Worm (Caenorhabditis elegans) whole organism, dauer: Measurements from ENCODE around the gene F48E8.4.

Source experiments
- unc-62 ChIP-seq: sonication (generic microtip); optimal IDR thresholded peaks from 2 replicates; lab custom pipeline; 2017; ENCODE audit warnings: missing biosample characterization, missing genetic modification reagents, missing genetic modification characterization

F48E8.4 gene

ce11 chrIII:5442711-5443253, 10.6 kb upstream of the F48E8.4 start, which contains the start of the genes T24G10.2 and disl-2:
Gene T24G10.2, minus strand, starts transcription at chrIII:5442761.
Gene disl-2, plus strand, starts transcription at chrIII:5443167.
- TF ChIP-seq unc-62 (GFP tag; lab: Kevin White, UChicago) = no peak

DNA sequence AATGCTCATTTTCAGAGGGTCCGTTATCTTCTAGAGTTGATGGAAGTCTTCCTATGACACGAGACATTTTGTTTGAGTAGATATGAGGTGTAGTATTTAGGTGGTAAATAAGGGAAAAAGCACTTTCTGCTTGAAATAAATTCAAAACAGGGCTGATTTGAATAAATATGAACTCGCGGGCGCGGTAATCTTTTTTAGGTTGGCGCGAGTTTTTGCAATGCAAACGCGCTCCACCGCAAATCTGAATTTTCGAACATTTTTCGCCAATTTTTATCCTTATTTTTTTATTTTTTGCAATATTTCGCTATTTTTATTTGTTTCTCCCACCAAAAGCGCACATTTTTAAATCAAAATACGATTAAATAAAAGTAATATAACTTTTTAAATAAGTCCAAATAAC, 5.2 kb upstream of the F48E8.4 start, which contains the start of gene skpt-1:
Gene skpt-1 (minus strand): TSS at position 219 of the 400 bp plus-strand sequence.
- TF ChIP-seq unc-62 (GFP tag; lab: Kevin White, UChicago) = no peak

DNA sequence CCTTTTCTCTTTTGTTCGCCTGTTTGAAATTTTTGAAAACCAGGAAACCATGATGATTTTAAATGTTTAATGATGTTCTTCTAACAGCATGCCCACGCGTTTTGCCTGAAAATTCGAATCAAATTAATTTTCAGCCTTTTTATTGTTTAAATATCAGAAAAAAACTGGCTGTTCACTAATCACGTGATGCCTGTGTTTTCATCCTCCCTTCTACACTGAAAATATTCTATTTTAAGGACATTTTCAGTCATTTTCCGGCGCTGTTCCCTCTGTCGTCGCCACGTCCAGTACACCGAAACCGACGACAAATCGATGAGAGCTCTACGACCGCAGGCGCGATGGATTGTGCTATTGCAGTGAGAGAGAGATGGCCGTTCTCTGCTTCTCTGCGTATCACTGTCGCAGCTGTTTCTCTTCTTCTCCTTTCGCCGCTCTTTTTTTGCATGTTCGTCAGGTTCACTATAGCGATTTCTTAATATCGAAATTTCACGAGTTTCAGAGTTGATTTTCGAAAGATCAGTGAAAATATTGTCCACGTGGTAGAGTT, 3.6 kb upstream of the F48E8.4 start, which contains the start of gene F48E8.8:
Gene F48E8.8 (minus strand): TSS at position 51 of the 547 bp plus-strand sequence.
- no peak for TF ChIP-seq unc-62 (GFP tag; lab: Kevin White, UChicago)

- TF ChIP-seq unc-62 (GFP tag; lab: Kevin White, UChicago) = no peak
These were observed 3.0 kb upstream of the F48E8.4 start, which contains the start of gene paa-1 for ce11 chrIII:5450430-5450829. Gene paa-1, plus strand, starts transcription at chrIII:5450730.

ce11 chrIII:5461079-5461478, 7.7 kb downstream of the F48E8.4 start, which contains the start of gene F48E8.3:
Gene F48E8.3, plus strand, starts transcription at chrIII:5461379.
- no peak for TF ChIP-seq unc-62 (GFP tag; lab: Kevin White, UChicago)

DNA sequence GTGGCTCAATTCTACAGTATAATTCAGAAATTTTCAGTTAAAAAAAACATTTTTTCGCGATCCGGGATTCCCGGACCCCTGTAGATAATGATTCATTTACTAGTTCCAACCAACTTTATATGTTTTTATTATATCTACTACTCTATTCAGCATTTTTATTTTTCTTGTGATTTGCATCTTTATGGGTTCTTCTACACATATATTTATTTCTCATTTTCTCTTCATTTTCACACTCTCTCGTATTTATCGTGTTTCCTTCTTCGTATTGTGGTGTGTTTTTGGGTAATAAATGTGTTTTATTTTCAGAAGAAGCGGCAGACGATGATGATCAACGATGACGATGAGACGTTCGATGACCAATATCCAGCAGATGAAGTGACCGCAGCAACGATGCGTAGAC, 10.7 kb downstream of the F48E8.4 start, which contains the start of gene F48E8.2:
Gene F48E8.2 (plus strand): TSS at position 301 of the 400 bp plus-strand sequence.
- TF ChIP-seq unc-62 (GFP tag; lab: Kevin White, UChicago) = no peak

DNA sequence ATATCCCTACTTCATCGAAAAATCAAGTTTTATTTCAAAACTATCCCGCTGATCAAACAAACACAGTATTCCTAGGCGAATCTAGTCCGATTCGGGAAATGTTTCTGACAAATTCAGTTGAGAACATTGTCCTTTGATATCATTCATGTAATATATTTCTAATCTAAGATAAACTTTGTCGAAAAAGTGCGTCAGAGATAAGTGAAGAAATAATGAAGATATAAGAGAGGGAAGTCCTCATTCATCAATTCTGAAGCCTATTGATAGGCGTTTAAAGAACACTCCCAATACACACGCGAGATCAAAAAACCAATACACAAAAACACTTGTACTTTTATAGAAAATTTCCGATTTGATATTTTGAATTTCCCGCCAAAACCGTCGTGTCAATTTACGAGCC, 11.5 kb downstream of the F48E8.4 start:
- TF ChIP-seq unc-62 (GFP tag; lab: Kevin White, UChicago) = no peak

DNA sequence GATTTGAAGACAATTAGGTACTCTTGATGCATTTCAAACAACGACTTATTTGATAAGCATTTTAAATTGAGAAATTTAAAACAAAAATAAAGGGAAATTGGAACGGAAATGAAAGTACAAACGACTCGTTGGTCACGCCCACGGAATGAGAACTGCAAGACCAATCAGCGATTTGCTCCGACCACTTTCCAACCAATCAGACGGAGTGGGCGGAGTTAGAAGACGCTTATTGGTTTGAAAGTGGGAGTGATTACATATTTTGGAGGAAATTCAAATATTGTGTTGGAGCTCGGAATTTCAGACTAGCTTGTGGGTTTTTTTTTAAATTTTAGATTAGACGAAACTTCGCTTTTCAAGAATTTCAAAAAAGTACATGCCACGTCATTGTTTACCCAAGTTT, 15.7 kb downstream of the F48E8.4 start:
- TF ChIP-seq unc-62 (GFP tag; lab: Kevin White, UChicago) = no peak

DNA sequence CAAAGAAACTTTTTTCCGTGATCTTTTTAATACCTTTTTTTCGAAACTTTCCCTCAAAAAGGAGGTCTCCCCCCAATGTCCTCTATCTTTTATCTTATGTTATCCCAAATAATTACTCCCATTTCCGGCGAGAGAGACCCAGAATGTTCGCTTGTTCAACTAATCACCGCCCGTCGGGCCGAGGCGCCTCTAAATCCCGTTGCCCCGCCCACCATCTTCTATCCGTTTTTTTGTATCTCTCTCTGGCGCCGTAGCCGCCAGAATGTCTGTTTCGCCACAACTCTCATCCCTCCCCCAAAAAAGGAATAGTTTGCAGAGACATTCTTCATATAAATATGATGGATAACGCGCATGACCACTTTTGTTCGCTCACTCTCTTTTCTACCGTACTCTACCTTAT, 19.3 kb downstream of the F48E8.4 start:
- no peak for TF ChIP-seq unc-62 (GFP tag; lab: Kevin White, UChicago)

DNA sequence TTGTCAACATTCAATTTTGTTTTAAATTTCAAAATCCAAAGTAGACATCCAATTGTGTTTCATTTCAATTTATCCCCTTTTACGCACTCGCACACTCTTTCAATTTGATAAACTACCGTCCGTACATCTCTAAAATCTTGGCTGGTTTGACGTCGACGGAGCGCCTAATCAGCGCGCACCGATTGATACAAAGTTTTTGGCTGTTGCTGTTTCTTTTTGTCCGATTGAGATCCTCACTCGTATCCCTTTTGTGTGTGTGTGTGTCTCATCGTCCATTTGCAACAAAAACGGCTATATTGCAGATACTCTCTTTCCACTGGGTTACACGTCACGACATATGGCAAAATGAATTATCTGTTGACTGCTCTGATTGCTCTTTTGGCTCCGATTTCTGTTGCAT, 20.8 kb downstream of the F48E8.4 start, which contains the start of gene lon-1:
Gene lon-1 (plus strand): TSS at position 301 of the 400 bp plus-strand sequence.
- no peak for TF ChIP-seq unc-62 (GFP tag; lab: Kevin White, UChicago)

- no peak for TF ChIP-seq unc-62 (GFP tag; lab: Kevin White, UChicago)
These were observed 24.6 kb downstream of the F48E8.4 start, which contains the start of gene R02F2.10 for ce11 chrIII:5478011-5478410. Gene R02F2.10, plus strand, starts transcription at chrIII:5478311.

DNA sequence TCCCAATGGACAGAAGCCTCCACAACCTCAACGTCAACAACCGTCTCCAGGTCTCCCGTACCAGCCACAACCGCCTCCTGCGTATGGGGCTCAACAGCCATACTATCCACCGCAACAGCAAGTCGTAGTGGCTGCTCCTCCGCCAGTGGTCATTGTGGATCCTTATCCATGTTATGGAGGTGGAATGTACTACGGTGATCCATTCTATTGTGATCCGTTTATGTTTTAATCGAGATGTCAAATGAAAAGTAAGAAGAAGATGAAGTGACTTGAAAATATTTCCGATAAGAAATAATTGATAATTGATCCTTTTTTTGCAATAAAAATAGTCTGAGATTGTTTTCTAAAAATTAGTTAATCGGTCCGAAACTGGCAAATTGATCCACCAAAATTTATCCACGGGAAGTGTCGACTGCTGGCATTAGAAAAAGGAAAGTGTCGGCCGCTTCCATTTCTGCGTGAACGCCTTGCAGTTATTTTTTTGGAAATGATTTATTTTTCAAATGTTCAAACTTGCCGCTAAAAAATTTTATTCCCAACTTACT, 25.5 kb downstream of the F48E8.4 start, which contains the start of the genes R02F2.6 and R02F2.5:
Gene R02F2.6 (minus strand): TSS at position 101 of the 545 bp plus-strand sequence.
Gene R02F2.5 (plus strand): TSS at position 495 of the 545 bp plus-strand sequence.
- TF ChIP-seq unc-62 (GFP tag; lab: Kevin White, UChicago) = no peak

DNA sequence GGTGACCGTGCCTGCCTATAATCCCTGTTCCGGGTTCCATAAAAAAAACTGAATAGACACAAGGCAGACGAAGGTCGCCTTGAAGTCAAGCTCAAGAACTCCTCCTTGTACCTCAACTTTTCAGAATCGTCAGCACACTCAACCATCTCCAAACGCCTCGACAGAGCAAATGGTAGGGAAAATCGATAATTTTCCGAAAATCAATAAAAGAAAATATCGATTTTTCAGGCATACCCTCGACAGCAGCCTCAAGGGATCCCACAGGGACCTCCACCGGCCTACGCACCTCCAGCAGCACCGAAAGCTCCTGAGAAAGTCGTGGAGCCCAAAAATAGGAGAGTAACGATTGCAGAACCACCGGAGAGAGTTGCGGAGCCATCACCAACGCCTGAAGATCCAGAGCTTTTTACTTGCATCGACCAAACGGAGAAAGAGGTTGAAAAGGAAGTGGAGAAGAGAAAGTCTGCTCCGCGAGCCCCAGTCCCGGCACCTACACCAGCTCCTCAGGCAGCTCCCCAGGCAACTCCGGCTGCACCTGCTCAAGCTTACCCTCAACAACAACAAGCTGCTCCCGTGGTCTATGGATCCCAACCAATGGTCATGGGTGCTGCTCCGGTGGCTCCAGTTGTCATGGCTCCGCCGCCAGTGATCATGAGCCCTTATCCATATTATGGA, 26.2 kb downstream of the F48E8.4 start:
- no peak for TF ChIP-seq unc-62 (GFP tag; lab: Kevin White, UChicago)

ce11 chrIII:5483738-5484315, 30.4 kb downstream of the F48E8.4 start, which contains the start of the genes R02F2.7 and R02F2.4:
Gene R02F2.7, minus strand, starts transcription at chrIII:5483773.
Gene R02F2.4, plus strand, starts transcription at chrIII:5484289.
- TF ChIP-seq unc-62 (GFP tag; lab: Kevin White, UChicago) = no peak

ce11 chrIII:5486345-5486744, 33.0 kb downstream of the F48E8.4 start:
- no peak for TF ChIP-seq unc-62 (GFP tag; lab: Kevin White, UChicago)
